Worm (Caenorhabditis elegans): ENCODE data around the gene nhr-38.

Gene nhr-38

DNA sequence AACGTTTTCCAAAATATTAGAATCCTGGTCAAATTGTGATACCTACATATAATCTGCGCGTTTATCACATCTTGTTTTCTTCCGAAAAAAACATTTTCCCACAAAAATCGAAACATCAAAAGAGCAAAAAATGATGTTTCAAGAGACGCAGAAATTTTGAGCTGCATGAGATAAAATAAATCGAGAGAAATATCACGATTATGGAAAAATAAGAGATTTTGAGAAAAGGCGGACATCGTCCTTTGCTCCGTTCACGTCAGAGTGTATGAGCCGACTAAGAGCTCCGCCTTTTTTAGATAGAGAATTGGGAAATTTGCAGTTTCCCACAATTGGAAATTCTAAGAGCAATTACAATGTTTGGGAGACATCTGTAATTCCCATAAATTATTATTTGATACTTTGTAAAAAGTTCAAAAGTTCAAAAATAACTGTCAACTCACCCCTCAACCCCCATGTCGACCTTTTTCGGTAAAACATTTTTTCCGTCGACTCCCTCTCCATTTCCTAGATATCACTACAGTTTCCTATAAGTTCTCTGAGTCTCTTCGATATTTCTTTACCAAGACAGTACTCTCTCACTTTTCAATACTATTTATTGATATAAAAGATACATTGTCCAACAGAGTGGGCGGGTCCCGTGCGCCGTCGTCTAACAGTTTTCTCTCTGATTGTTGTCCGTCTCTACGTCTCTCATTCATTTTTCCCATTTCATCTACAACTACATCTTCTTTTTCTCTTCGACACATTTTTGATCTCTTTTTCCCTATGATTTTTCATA, 46.8 kb downstream of the nhr-38 start:
- TF ChIP-seq hmbx-1 (tag; optimal IDR thresholded peaks at IDR 0.05) (no peak), hnd-1 (tag; optimal IDR thresholded peaks at IDR 0.05) (no peak), tbx-37 (GFP tag; conservative IDR thresholded peaks at IDR 0.05) (no peak), sea-1 (GFP tag; conservative IDR thresholded peaks at IDR 0.05) (no peak), tbx-11 (GFP tag; IDR thresholded peaks at IDR 0.05) (no peak), aly-1 (tag; optimal IDR thresholded peaks at IDR 0.05) (no peak), F13C5.2 (tag; optimal IDR thresholded peaks at IDR 0.05) (no peak), ets-7 (tag; optimal IDR thresholded peaks at IDR 0.05) (no peak), tra-4 (tag; optimal IDR thresholded peaks at IDR 0.05) (no peak), ceh-36 (tag; optimal IDR thresholded peaks at IDR 0.05) (no peak), ama-1 (optimal IDR thresholded peaks at IDR 0.05) (no peak), scrt-1 (GFP tag; IDR thresholded peaks at IDR 0.05) (no peak), hmg-4 (GFP tag; optimal IDR thresholded peaks at IDR 0.05) (no peak), pes-1 (GFP tag; IDR thresholded peaks at IDR 0.05) (no peak), ceh-13 (GFP tag; optimal IDR thresholded peaks at IDR 0.05) (no peak)

DNA sequence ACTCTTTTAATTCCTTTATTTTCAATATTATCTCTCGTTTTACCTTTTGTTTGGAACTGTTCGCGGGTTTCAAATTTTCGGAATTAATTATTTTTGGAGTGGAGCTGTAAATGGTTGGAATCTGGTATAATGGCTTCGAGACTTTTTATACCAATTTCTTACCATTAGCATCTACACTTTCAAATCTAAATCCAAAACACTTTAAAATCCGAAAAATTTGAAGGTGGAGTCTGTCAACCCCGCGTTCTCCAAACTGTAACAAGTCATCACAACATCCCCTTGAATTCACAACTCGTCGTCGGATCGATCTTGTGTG, 47.4 kb downstream of the nhr-38 start, which contains the start of gene nhr-97:
nhr-97 (plus strand) TSS at position 217 of the 316 bp plus-strand sequence.
- TF ChIP-seq tbx-11 (GFP tag; IDR thresholded peaks at IDR 0.05) (no peak), tra-4 (tag; optimal IDR thresholded peaks at IDR 0.05) (no peak), aly-1 (tag; optimal IDR thresholded peaks at IDR 0.05) (no peak), scrt-1 (GFP tag; IDR thresholded peaks at IDR 0.05) (no peak), ceh-36 (tag; optimal IDR thresholded peaks at IDR 0.05) (no peak), flt-1 (GFP tag; IDR thresholded peaks at IDR 0.05) (no peak), pes-1 (GFP tag; IDR thresholded peaks at IDR 0.05) (no peak), B0310.2 (tag; optimal IDR thresholded peaks at IDR 0.05) (no peak), ets-7 (tag; optimal IDR thresholded peaks at IDR 0.05) (no peak), hnd-1 (tag; optimal IDR thresholded peaks at IDR 0.05) (no peak), ama-1 (optimal IDR thresholded peaks at IDR 0.05) (no peak), ceh-13 (GFP tag; optimal IDR thresholded peaks at IDR 0.05) (no peak), F13C5.2 (tag; optimal IDR thresholded peaks at IDR 0.05) (no peak)

ce11 chrIV:9761751-9762150, 51.8 kb downstream of the nhr-38 start:
- TF ChIP-seq pes-1 (GFP tag; IDR thresholded peaks at IDR 0.05) = no peak
- no peak for TF ChIP-seq ceh-36 (tag; optimal IDR thresholded peaks at IDR 0.05)
- no peak for TF ChIP-seq ets-7 (tag; optimal IDR thresholded peaks at IDR 0.05)
- no peak for TF ChIP-seq hnd-1 (tag; optimal IDR thresholded peaks at IDR 0.05)
- TF ChIP-seq ceh-13 (GFP tag; optimal IDR thresholded peaks at IDR 0.05) = no peak
- no peak for TF ChIP-seq tra-4 (tag; optimal IDR thresholded peaks at IDR 0.05)
- no peak for TF ChIP-seq ama-1 (optimal IDR thresholded peaks at IDR 0.05)
- TF ChIP-seq hmbx-1 (tag; optimal IDR thresholded peaks at IDR 0.05) = no peak

All from whole organism, early embryonic.